Fruit fly (Drosophila melanogaster) whole organism: Measurements from ENCODE around the gene PGRP-LA.

ENCODE experiments used
- CG8478 ChIP-seq: fragments of >200 bp; optimal IDR thresholded peaks from 2 replicates; lab custom pipeline; 2018; ENCODE audit warnings: inconsistent platforms
- Dll ChIP-seq: fragments of >200 bp; optimal IDR thresholded peaks from 2 replicates; lab custom pipeline; 2017
- EcR ChIP-seq, 2 experiments: fragments of >200 bp; optimal IDR thresholded peaks; 2 replicates each; lab custom pipeline; 2017; ENCODE audit warnings: missing biosample characterization in 2 of 2, missing genetic modification characterization in 2 of 2, missing genetic modification reagents in 2 of 2
- pan ChIP-seq: fragments of >200 bp; optimal IDR thresholded peaks from 2 replicates; lab custom pipeline; 2017
- psq ChIP-seq: fragments of >200 bp; optimal IDR thresholded peaks from 2 replicates; lab custom pipeline; 2017

dm6 chr3L:9357830-9358712, 23.9 kb downstream of the PGRP-LA start:
- TF ChIP-seq pan (lab: Kevin White, UChicago) (no peak), CG8478 (lab: Kevin White, UChicago) (no peak), psq (lab: Kevin White, UChicago) (no peak), EcR (GFP tag; optimal IDR thresholded peaks at IDR 0.05; lab: Kevin White, UChicago) (no peak), Dll (lab: Kevin White, UChicago) (no peak)
